Fruit fly (Drosophila melanogaster) ovary, adult (tissue): ENCODE measurements around the gene Gem4b.
"Not testable (repeated sequence)": the region's sequence is repeated elsewhere in the genome, so short reads cannot be mapped to it uniquely, and the experiment has no call there.

Experiments
- CG17801 ChIP-seq: fragments of 200-800 bp; optimal IDR thresholded peaks from 2 replicates; lab custom pipeline; 2019; ENCODE audit warnings: missing biosample characterization, mild to moderate bottlenecking, missing genetic modification characterization, moderate library complexity; ENCODE audit not compliant: partially characterized antibody

Gene Gem4b

dm6 chrX:3940547-3940946 lies at the start of gene Gem4b:
Gem4b (plus strand) TSS chrX:3940847.
- TF ChIP-seq CG17801 (GFP tag; lab: Kevin White, UChicago) = not testable (repeated sequence)

DNA sequence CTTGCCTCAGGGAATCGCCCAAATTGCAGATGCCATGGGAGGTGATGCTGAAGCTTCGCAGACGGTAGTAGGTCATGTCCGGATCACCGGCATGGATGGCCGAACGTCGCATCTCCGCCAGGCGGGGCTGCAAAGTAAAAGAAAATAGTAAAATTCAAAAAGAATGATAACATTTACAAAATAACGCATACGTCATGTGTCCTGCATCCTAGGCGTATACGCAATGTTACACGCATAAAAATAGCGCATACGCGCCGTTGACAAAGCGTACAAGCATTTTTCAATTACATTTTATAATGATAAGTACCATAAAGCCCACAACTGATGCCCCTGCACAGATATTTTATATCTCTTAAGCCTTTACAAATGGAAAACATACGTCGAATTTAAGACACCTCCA lies 38.7 kb upstream of the Gem4b start:
- TF ChIP-seq CG17801 (GFP tag; lab: Kevin White, UChicago) = no peak

dm6 chrX:3928520-3928919 lies 12.1 kb upstream of the Gem4b start:
- no peak for TF ChIP-seq CG17801 (GFP tag; lab: Kevin White, UChicago)

DNA sequence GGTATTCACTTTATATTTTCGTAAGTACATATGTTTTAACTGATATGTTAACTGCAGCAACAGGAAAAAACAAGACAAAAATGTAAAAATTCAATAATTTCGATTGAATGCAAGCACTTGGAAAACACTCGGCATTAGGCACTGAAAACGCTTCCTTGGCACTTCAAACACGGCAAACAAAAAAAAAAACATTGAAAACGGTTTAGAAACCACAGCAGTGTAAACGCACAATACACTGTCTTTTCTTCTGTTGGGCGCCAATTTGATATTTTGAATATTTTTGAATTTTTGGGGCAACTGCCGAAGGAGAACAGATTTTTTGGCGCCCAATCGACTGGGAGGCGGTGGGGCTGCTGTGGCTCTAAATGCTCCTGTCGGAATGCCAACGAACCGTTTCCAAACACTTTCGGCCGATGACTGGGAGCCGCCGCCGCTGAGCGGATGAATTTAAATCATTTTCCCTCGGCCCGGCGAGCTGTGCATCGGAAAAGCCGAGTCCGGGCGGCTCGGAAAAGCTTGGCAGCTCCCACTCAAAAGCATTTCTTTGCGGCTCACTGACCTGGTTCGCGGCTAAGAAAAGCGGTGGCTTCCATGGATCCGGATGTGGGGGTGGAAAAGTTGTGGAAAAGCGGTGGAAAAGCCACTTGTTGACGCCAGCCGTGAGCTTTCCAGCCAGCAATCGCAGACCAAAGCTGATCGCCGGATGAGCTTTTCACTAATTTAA lies 10.0 kb upstream of the Gem4b start, which contains the start of gene CG42541:
CG42541 (minus strand) TSS at position 51 of the 724 bp plus-strand sequence.
- no peak for TF ChIP-seq CG17801 (GFP tag; lab: Kevin White, UChicago)

- TF ChIP-seq CG17801 (GFP tag; lab: Kevin White, UChicago) = no peak
Measured at dm6 chrX:3931669-3932068, 9.0 kb upstream of the Gem4b start.

- peak; percentile 11 for TF ChIP-seq CG17801 (GFP tag; lab: Kevin White, UChicago)
Measured at dm6 chrX:3936174-3936573, 4.5 kb upstream of the Gem4b start, which contains the start of the genes CG2938 and Glos. CG2938 (minus strand) TSS chrX:3936469. Glos (plus strand) TSS chrX:3936517.

DNA sequence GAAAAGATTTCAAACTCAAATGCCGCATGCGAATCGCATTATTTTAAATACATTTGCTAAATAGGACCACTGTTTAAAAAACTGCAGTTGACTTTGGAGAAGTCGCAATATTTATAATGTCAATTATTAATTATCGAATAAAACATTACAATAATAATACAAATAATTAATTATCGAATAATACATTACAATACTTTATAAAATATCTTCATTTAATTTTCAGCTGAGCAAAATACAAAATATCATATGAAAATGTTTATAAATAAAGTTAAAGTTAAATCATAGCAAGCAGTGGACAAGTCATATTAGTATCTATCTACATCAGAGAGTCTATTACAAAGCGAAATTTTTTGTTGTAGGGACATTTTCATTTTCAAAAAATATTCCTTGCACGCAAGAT lies 4.1 kb downstream of the Gem4b start, which contains the start of gene Gem4c:
Gem4c (plus strand) TSS at position 301 of the 400 bp plus-strand sequence.
- not testable (repeated sequence) for TF ChIP-seq CG17801 (GFP tag; lab: Kevin White, UChicago)

- TF ChIP-seq CG17801 (GFP tag; lab: Kevin White, UChicago) = no peak
Measured at dm6 chrX:3948889-3949288, 8.2 kb downstream of the Gem4b start, which contains the start of gene Vap33. Vap33 (plus strand) TSS chrX:3948975.

DNA sequence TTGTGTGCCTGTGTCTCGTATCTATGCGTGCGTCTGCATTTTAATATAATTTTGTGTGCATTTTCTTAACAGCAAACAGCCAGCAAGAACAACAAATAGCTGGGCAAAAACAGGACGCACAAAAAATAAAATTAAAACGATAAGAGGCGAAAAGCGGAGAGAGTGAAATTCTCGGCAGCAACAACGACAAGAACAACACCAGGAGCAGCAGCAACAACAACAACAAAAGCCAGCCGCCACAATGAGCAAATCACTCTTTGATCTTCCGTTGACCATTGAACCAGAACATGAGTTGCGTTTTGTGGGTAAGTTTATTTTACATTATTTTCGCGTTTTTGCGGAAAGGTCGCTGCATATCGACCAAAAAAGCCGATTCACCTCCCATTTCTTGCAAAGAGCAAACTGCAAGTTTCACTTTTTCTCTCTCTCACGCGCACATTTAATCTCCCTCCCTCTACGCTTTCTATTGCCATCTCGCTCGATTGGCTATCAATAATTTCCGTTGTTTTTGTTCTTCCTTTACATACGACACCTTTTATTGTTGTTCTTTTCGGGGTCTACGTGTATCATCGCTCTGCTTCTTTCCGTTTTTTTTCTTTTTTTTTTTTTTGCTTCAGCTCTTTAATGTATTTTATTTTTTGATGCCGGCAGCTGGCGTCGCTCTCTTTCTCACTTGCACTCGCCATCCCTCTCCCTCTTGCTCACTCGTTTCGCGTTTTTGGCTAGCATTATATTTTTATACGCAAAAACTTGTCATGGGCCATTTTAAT lies 8.9 kb downstream of the Gem4b start:
- TF ChIP-seq CG17801 (GFP tag; lab: Kevin White, UChicago) = peak; percentile 8

DNA sequence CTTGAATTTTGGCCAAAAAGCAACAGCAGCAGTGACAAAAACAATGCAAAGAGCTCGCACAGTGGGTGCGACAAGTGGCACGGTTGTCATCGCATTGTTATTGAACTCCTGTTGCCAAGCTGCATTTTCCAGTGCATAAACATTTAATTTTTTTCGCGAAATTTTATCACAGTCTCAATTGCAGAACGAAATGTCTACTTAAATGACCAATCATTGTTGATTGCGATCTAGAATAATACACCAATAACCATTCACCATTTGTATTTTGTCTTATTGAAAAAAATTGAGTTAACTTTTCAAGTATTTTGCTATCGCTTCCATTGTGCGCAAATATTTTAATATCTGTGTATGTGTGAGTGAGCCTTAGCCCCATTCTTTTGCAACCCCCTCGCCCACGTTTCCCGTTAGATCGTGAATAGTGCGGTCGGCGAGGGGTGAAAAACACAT lies 9.6 kb downstream of the Gem4b start:
- TF ChIP-seq CG17801 (GFP tag; lab: Kevin White, UChicago) = peak; percentile 10

- peak; percentile 23 for TF ChIP-seq CG17801 (GFP tag; lab: Kevin White, UChicago)
Measured at dm6 chrX:3964965-3965420, 24.3 kb downstream of the Gem4b start, which contains the start of gene lva. lva (minus strand) TSS chrX:3965327.

DNA sequence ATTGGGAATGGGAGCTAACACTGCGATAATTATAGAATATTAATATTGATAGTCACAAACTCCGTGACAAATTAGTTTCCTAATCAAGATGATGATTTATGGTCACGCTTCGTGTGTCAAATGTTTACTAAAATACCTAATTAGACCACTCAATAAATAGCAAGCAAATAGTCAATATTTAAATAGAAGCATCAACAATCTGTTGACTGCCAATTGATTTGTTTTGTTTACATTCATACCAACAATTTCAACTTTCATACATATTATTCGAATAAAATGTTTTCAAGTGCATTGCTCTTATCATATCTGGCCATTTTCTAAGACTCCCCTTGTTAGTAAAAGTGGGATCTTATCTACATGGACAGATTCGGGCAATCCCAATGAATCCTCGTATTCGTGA lies 27.0 kb downstream of the Gem4b start:
- TF ChIP-seq CG17801 (GFP tag; lab: Kevin White, UChicago) = no peak

- TF ChIP-seq CG17801 (GFP tag; lab: Kevin White, UChicago) = peak; percentile 50
Measured at dm6 chrX:3968346-3969044, 27.8 kb downstream of the Gem4b start, which contains the start of gene CG6428. CG6428 (minus strand) TSS chrX:3968655.

dm6 chrX:3971250-3971649 lies 30.6 kb downstream of the Gem4b start, which contains the start of gene CG6414:
CG6414 (minus strand) TSS chrX:3971350.
- no peak for TF ChIP-seq CG17801 (GFP tag; lab: Kevin White, UChicago)
